Fruit fly (Drosophila melanogaster) S2 (cell line): ENCODE results near the gene CG10352.

Experiments used
- CG8478 ChIP-seq: fragments of >200 bp; optimal IDR thresholded peaks from 2 replicates; lab custom pipeline; 2018
- CTCF ChIP-seq, 2 experiments: fragments of >200 bp; optimal IDR thresholded peaks; 2 replicates each; lab custom pipeline; 2018

CG10352 gene

DNA sequence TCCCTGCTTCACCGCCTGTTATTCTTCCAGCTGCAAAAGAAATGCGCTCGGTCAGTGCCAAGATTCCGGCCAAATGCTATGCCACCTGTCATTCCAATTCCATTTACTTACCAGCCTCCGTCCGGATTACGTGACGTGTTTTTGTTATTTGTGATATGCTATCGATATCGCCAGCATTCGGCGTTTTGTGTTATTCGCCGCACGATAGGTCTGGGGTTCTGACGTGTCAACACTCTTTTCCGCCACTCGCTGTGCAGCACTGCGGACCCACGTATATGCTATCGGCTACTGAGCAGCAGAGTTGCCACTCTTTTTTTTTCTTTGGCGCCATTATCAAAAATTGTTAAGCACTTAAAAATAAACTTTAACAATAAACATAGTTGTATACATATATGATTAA lies 24.7 kb downstream of the CG10352 start, which contains the start of gene p24-1:
Gene p24-1, minus strand, starts transcription at position 221 of the 400 bp plus-strand sequence.
- TF ChIP-seq CTCF (optimal IDR thresholded peaks at IDR 0.05; lab: Kevin White, UChicago): peak; percentile 32 to 39
- no peak for TF ChIP-seq CG8478

DNA sequence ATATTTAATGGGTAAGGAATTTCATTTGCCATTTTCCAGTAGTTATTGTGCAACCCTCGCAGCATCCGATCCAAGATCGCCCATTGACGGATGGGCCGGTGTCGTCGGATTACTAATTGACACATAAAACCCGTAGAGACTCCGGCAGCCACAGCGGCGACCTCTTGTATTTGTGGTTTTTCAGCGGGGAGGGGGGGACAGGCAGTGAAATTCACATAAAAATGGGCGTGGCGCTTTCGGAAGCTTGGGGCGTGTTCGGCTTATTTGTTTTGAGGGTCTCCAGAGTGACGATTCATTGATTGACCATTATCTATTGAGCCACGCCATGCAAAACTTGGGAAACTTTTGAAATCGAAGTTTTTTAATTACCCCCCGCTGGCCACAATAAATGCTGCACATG lies 27.7 kb downstream of the CG10352 start:
- no peak for TF ChIP-seq CTCF (optimal IDR thresholded peaks at IDR 0.05; lab: Kevin White, UChicago)
- TF ChIP-seq CG8478: no peak

DNA sequence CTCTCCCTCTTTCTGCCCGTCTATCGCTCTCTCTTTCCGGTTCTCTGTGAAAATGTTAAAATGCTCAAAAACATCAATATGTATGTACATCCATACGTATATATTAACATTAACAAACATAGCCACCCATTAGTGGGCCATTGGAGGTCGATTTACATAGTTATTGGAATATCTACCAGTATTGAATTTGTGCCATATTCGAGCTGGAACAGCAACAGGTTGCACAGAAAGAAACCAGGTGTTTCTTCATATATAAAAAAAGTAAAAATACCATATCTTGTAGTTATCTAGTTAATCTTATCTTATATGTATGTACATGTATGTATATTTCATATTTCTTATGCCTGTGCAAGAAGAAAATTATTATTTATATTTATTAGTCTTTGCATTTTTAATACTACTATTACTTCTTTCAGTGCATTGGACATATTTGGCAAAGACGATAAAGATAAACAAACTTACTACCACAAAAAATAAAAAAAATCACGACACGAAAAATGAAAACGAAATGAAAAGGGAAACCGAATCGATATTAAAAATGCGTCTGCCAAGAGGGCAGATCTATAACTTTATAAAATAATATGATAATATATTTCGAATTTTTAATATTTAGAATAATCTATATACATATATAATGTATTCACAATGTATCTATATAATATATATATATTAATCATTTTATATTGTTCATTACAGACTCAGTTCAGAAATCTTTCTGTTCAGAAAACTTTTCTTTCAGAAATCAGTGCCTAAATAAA lies 28.3 kb downstream of the CG10352 start:
- TF ChIP-seq CG8478 (no peak), CTCF (optimal IDR thresholded peaks at IDR 0.05; lab: Kevin White, UChicago) (no peak)

DNA sequence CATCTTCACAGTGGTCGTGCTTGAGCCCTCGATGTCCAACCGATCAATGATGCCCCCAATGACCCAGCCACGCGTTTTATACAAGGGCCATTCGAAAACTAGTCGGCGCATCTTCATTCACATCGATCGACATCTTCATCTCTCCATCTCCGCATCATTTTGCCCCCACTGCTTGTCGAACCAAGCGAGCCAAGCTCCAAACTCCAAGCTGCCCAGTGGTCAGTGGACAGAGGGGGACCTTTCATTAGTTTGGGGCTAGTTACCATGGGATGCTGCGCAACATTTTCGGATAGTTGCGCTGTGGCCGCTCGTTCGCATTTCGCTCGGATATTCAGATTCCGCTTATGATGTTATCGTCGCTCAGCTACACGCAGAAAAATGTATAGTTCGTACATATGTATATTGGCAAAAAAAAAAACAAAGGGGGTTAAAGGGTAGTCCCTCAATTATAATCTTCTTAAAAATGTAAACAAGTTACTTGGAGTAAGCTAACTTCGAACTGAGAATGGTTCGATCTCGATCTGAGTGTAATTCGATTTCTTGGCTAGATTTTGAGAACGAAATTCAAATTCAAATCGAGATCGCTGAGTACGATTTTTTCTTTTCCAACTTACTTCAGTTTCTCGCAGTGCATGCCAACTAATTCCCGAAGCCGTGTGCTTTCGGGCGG lies 30.8 kb downstream of the CG10352 start, which contains the start of gene CG15740:
Gene CG15740, minus strand, starts transcription at position 51 of the 670 bp plus-strand sequence.
- TF ChIP-seq CG8478 (no peak), CTCF (optimal IDR thresholded peaks at IDR 0.05; lab: Kevin White, UChicago) (no peak)

DNA sequence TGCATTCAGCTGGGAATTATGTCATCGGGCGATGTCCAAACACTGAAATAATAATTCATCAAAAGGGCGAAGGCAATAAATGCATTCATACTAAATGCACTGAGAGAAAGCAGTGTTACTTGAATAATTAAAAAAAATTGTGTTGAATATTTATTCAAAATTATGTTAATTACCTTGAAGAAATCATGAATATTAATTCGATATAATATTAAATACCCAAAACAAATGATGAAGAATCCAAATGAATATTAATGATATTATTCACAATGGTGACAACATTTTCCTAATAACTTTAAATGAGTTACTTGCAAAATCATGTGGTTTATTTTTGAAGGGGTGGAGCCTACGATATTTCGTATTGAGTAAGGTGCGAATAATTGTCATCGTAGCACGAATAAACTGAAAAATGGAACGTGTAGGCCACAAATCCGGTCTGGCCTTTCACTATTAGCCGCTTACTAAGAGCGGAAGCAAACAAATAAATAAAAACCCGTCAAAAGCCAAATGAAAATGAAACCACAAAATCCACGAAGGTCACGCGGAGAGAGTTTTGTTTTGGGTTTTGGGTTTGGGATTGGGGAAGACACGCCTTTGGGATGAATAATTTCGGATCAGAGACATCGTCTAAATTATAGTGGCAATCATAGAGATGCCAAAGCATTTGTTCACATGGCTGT lies 35.1 kb downstream of the CG10352 start:
- no peak for TF ChIP-seq CTCF (optimal IDR thresholded peaks at IDR 0.05; lab: Kevin White, UChicago)

DNA sequence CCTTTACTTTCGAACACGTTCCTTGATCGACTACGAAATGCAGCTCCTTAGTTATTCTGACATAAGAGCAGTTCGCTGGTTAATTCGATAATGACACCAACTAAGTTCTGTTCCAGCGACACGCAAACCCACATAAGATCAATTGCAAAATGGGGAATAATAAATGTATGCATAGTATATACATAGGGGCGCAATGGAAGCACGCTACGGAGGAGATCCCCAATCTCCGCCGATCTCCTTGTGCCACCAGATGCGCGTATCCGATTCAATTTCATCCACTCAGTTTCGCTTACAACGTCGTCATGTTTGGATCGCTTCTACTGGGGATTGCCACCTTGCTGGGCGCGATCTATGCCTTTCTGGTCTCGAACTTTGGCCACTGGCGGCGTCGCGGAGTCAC lies 37.7 kb downstream of the CG10352 start, which contains the start of gene Cyp28c1:
Gene Cyp28c1, plus strand, starts transcription at position 301 of the 400 bp plus-strand sequence.
- TF ChIP-seq CG8478 (no peak), CTCF (optimal IDR thresholded peaks at IDR 0.05; lab: Kevin White, UChicago) (no peak)

DNA sequence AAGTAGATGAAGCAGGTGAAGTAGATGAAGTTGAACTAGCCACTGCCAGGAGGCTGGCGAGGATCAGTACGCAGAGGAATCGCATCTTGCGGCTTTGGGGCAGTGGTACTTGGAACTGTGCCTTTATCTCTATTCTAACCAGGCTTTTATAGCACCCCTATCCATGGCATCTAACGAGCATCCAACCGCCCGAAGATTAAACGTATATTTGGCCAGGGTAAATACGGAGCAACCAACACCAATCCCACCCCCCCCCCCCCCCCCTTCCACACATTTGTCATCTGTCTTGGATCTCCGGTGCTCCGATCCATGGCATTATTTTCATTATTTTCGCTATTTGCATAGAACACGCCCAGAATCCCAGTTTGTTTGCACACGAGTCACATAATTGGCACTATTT lies 39.0 kb downstream of the CG10352 start, which contains the start of gene CG15741:
Gene CG15741, minus strand, starts transcription at position 101 of the 400 bp plus-strand sequence.
- no peak for TF ChIP-seq CG8478
- TF ChIP-seq CTCF (optimal IDR thresholded peaks at IDR 0.05; lab: Kevin White, UChicago): no peak

DNA sequence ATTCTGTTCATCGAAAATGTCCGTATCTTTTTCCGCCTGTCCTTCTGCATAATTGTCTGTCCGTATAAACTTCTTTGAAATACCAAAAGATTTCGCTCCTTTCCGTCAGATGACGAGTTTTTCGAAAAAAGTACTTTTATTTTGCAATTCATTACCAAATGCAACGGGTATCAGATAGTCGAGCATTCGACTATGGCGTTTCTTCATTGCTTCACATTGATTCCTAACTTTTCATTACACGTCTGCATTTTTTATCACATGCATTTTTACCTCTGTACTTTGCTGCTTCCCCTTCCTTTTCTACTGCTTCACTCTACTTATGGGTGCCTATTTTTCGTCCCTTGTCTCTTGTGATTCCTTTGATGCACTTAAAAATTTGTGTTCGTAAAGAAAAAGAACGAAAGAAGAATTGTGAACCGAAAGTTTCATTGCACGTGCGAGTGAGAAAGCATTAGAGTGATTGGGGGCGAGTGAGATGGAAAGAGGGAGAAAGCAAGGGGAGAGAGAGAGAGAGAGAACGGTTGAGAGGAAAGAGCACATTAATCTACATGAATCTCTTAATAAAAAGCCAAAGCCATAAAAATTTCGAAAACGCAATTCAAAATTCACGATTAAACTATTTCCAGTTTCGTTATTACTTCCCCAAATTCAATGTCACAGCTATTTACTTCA lies 48.5 kb downstream of the CG10352 start:
- TF ChIP-seq CG8478 (no peak), CTCF (optimal IDR thresholded peaks at IDR 0.05; lab: Kevin White, UChicago) (no peak)
